Worm (Caenorhabditis elegans) whole organism, L4/young adult: ENCODE data around the gene eri-9.
"Not testable (repeated sequence)": the region's sequence is repeated elsewhere in the genome, so short reads cannot be mapped to it uniquely, and the experiment has no call there.

ENCODE experiments used
- W03F9.2 ChIP-seq: fragments of 150-350 bp; optimal IDR thresholded peaks from 2 replicates; lab custom pipeline; 2014; ENCODE audit warnings: missing biosample characterization, missing genetic modification characterization
- dao-5 ChIP-seq: sonication (generic microtip); optimal IDR thresholded peaks from 2 replicates; lab custom pipeline; 2016; ENCODE audit warnings: missing genotype, missing genetic modification characterization, moderate library complexity, missing compliant biosample characterization
- him-1 ChIP-seq: sonication (generic microtip); optimal IDR thresholded peaks from 2 replicates; lab custom pipeline; 2016; ENCODE audit warnings: missing genotype, missing genetic modification reagents, missing genetic modification characterization, missing compliant biosample characterization

The eri-9 gene

ce11 chrIII:4912317-4912716 is 19.9 kb upstream of the eri-9 start, which contains the start of the genes F26F4.9 and cee-1:
TSS of gene F26F4.9 (minus strand) at chrIII:4912521.
TSS of gene cee-1 (plus strand) at chrIII:4912699.
- TF ChIP-seq W03F9.2 (tag; lab: Kevin White, UChicago), result peak; percentile 52
- TF ChIP-seq dao-5 (tag; lab: Kevin White, UChicago), result no peak

ce11 chrIII:4913736-4914135 is 18.5 kb upstream of the eri-9 start:
- TF ChIP-seq W03F9.2 (tag; lab: Kevin White, UChicago) (no peak), dao-5 (tag; lab: Kevin White, UChicago) (no peak), him-1 (tag; lab: Kevin White, UChicago) (no peak)

- no peak for TF ChIP-seq W03F9.2 (tag; lab: Kevin White, UChicago)
- TF ChIP-seq dao-5 (tag; lab: Kevin White, UChicago), result no peak
- TF ChIP-seq him-1 (tag; lab: Kevin White, UChicago), result no peak
Measured at ce11 chrIII:4917077-4917476, 15.2 kb upstream of the eri-9 start, which contains the start of gene rars-1. TSS of gene rars-1 (minus strand) at chrIII:4917177.

DNA sequence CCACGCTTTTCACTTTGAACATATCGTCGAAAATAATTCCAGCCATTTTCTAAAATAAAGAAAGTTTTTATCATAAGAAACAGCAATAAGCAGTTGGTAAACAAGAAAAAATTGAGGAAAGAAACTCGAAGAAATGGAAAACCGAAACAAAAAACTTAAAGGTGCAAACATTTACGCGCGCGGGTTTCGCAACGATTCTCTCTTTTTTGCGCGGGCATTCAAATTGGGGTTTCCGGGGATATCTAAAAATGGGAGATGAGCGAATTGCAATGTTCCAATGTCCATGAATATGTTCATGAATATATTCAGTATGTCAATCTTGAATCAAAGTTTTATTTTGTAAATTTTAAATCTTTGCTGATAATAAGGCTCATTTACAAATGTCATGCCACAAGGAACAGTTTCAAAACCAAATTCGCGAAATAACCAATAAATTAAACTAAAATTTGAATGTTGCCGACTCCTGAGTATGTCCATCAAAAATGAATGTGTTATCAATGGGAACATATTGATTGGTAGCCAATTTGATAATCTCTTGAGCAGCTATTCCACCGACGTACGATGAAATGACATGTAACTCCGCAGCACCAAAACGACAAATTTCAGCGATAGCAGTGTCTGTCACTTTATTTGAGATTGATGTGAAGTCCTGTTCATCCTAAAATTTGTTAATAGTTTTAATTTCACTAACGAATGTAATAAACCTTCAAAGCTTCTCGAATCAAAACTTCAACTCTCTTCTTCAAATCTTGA is 14.1 kb upstream of the eri-9 start, which contains the start of gene rpb-8:
Gene rpb-8 (minus strand): TSS at position 49 of the 753 bp plus-strand sequence.
- peak; percentile 60 for TF ChIP-seq W03F9.2 (tag; lab: Kevin White, UChicago)
- no peak for TF ChIP-seq him-1 (tag; lab: Kevin White, UChicago)

DNA sequence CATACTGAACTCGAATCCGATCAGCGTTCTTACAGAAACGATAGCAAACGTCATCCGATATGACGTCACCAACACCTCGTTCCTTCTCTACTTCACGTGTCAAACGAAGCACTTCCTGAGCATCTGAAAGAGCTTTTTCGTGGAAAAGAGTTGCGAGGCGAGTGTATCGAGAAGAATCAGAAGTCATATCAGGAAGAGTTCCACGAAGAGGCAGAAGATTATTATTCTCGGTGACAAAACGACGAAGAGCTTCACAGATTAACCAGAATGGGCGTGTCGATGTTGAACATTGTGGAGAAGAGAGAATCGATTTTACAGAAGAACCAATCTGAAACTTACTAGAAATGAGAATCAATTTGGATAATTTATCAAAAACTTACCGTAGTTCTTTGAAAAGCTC is 13.3 kb upstream of the eri-9 start:
- TF ChIP-seq W03F9.2 (tag; lab: Kevin White, UChicago), result no peak
- TF ChIP-seq him-1 (tag; lab: Kevin White, UChicago), result no peak
- no peak for TF ChIP-seq dao-5 (tag; lab: Kevin White, UChicago)

- TF ChIP-seq W03F9.2 (tag; lab: Kevin White, UChicago) (no peak), him-1 (tag; lab: Kevin White, UChicago) (no peak), dao-5 (tag; lab: Kevin White, UChicago) (no peak)
Measured at ce11 chrIII:4920221-4920620, 12.0 kb upstream of the eri-9 start, which contains the start of gene ula-1. TSS of gene ula-1 (minus strand) at chrIII:4920321.

DNA sequence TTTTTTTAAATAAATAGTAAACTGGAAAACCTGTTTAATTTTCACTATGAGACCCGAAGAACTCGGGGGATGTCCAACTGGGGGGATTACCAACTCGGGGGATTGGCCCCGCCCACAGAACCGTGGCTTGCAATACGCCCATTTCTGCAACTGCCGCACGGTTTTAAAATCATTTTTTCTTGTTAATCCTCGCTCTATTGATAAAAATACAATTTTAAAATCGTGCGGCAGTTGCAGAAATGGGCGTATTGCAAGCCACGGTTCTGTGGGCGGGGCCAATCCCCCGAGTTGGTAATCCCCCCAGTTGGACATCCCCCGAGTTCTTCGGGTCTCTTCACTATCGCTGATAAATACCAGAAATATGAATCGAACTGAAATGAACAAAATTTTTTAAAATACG is 10.2 kb upstream of the eri-9 start, which contains the start of gene mmab-1:
Gene mmab-1 (minus strand): TSS at position 95 of the 400 bp plus-strand sequence.
- TF ChIP-seq dao-5, him-1, W03F9.2 (tag; lab: Kevin White, UChicago): not testable (repeated sequence)

- TF ChIP-seq W03F9.2 (tag; lab: Kevin White, UChicago) (no peak), dao-5 (tag; lab: Kevin White, UChicago) (no peak), him-1 (tag; lab: Kevin White, UChicago) (no peak)
Measured at ce11 chrIII:4924134-4924533, 8.1 kb upstream of the eri-9 start.

ce11 chrIII:4930154-4930679 is 2.0 kb upstream of the eri-9 start, which contains the start of gene set-2:
TSS of gene set-2 (minus strand) at chrIII:4930204.
- TF ChIP-seq dao-5 (tag; lab: Kevin White, UChicago) (no peak), him-1 (tag; lab: Kevin White, UChicago) (no peak), W03F9.2 (tag; lab: Kevin White, UChicago) (peak; percentile 79)

ce11 chrIII:4934896-4935628 is 2.8 kb downstream of the eri-9 start, which contains the start of gene mrps-18C:
TSS of gene mrps-18C (plus strand) at chrIII:4935578.
- TF ChIP-seq him-1 (tag; lab: Kevin White, UChicago), result no peak

- no peak for TF ChIP-seq dao-5 (tag; lab: Kevin White, UChicago)
- TF ChIP-seq W03F9.2 (tag; lab: Kevin White, UChicago), result no peak
- TF ChIP-seq him-1 (tag; lab: Kevin White, UChicago), result no peak
Measured at ce11 chrIII:4937022-4937421, 4.8 kb downstream of the eri-9 start, which contains the start of gene fsn-1. TSS of gene fsn-1 (plus strand) at chrIII:4937322.

- TF ChIP-seq him-1 (tag; lab: Kevin White, UChicago), result no peak
- no peak for TF ChIP-seq dao-5 (tag; lab: Kevin White, UChicago)
- no peak for TF ChIP-seq W03F9.2 (tag; lab: Kevin White, UChicago)
Measured at ce11 chrIII:4939267-4939666, 7.0 kb downstream of the eri-9 start, which contains the start of gene rpb-2. TSS of gene rpb-2 (plus strand) at chrIII:4939567.

ce11 chrIII:4944213-4944612 is 12.0 kb downstream of the eri-9 start, which contains the start of gene ntl-9:
TSS of gene ntl-9 (plus strand) at chrIII:4944513.
- TF ChIP-seq him-1 (tag; lab: Kevin White, UChicago) (no peak), dao-5 (tag; lab: Kevin White, UChicago) (no peak), W03F9.2 (tag; lab: Kevin White, UChicago) (no peak)
